Worm (Caenorhabditis elegans) whole organism, young adult: ENCODE data around the gene ubc-21.

Source experiments
- B0261.1 ChIP-seq: sonication (generic microtip); optimal IDR thresholded peaks from 2 replicates; lab custom pipeline; 2016; ENCODE audit warnings: mild to moderate bottlenecking, missing genetic modification characterization, moderate library complexity, missing compliant biosample characterization
- F10E7.11 ChIP-seq: sonication (generic microtip); optimal IDR thresholded peaks from 2 replicates; lab custom pipeline; 2017; ENCODE audit warnings: mild to moderate bottlenecking, missing genetic modification characterization, moderate library complexity, missing compliant biosample characterization
- F37B4.10 ChIP-seq: fragments of 200-800 bp; sonication (Bioruptor generic); IDR thresholded peaks from 2 replicates; pipeline ENCODE4 v1.3.6; 2022; ENCODE audit warnings: missing genetic modification characterization, missing compliant biosample characterization
- F49E8.2 ChIP-seq: sonication (generic microtip); optimal IDR thresholded peaks from 3 replicates; lab custom pipeline; 2017; ENCODE audit warnings: missing genetic modification characterization, mild to moderate bottlenecking, missing compliant biosample characterization, antibody characterized with exemption, moderate library complexity; ENCODE audit not compliant: insufficient read depth
- K12H6.12 ChIP-seq: fragments of 200-800 bp; sonication (Bioruptor generic); optimal IDR thresholded peaks from 2 replicates; lab custom pipeline; 2018; ENCODE audit warnings: mild to moderate bottlenecking, missing genetic modification characterization, missing compliant biosample characterization
- T26A5.8 ChIP-seq: sonication (generic microtip); optimal IDR thresholded peaks from 2 replicates; lab custom pipeline; 2016; ENCODE audit warnings: missing genetic modification characterization, missing compliant biosample characterization
- Y53G8AR.9 ChIP-seq: fragments of 200-800 bp; sonication (Bioruptor generic); conservative IDR thresholded peaks from 2 replicates; pipeline ENCODE4 v1.3.6; 2022; ENCODE audit warnings: missing genetic modification reagents, missing genetic modification characterization, missing compliant biosample characterization
- ama-1 ChIP-seq, 3 experiments: fragments of 150-350 bp in 1 of 3; sonication (generic microtip) in 2 of 3; optimal IDR thresholded peaks; 2 replicates each; lab custom pipeline; 2014 to 2018; ENCODE audit warnings: missing biosample characterization in 2 of 3, missing genetic modification characterization in 2 of 3, missing genetic modification reagents in 2 of 3
- aptf-2 ChIP-seq: fragments of 200-800 bp; sonication (Bioruptor generic); conservative IDR thresholded peaks from 2 replicates; pipeline ENCODE4 v1.3.6; 2022; ENCODE audit warnings: missing genetic modification reagents, missing genetic modification characterization, missing compliant biosample characterization
- atf-7 ChIP-seq: sonication (generic microtip); optimal IDR thresholded peaks from 2 replicates; lab custom pipeline; 2017; ENCODE audit warnings: mild to moderate bottlenecking, missing genetic modification characterization, missing compliant biosample characterization
- bed-2 ChIP-seq: fragments of 200-800 bp; sonication (Bioruptor generic); IDR thresholded peaks from 2 replicates; pipeline ENCODE4 v1.3.6; 2022; ENCODE audit warnings: missing genetic modification reagents, missing genetic modification characterization, missing compliant biosample characterization
- ceh-40 ChIP-seq: fragments of 200-800 bp; sonication (Bioruptor generic); IDR thresholded peaks from 2 replicates; pipeline ENCODE4 v1.3.6; 2022; ENCODE audit warnings: missing genetic modification characterization, missing compliant biosample characterization
- ceh-58 ChIP-seq: fragments of 200-800 bp; sonication (Bioruptor generic); IDR thresholded peaks from 2 replicates; pipeline ENCODE4 v1.3.6; 2022; ENCODE audit warnings: missing genetic modification characterization, missing compliant biosample characterization
- ceh-91 ChIP-seq: fragments of 200-800 bp; sonication (Bioruptor generic); IDR thresholded peaks from 2 replicates; pipeline ENCODE4 v1.3.6; 2022; ENCODE audit warnings: missing genetic modification reagents, missing genetic modification characterization, missing compliant biosample characterization
- dpl-1 ChIP-seq: fragments of 150-350 bp; optimal IDR thresholded peaks from 2 replicates; lab custom pipeline; 2014; ENCODE audit warnings: missing biosample characterization, missing genetic modification reagents, missing genetic modification characterization
- egl-44 ChIP-seq: fragments of 200-800 bp; sonication (Bioruptor generic); IDR thresholded peaks from 2 replicates; pipeline ENCODE4 v1.3.6; 2022; ENCODE audit warnings: missing genetic modification reagents, missing genetic modification characterization, missing compliant biosample characterization
- egrh-3 ChIP-seq: fragments of 200-800 bp; sonication (Bioruptor generic); IDR thresholded peaks from 2 replicates; pipeline ENCODE4 v1.3.6; 2022; ENCODE audit warnings: missing genetic modification reagents, missing genetic modification characterization, missing compliant biosample characterization
- hlh-12 ChIP-seq: sonication (generic microtip); optimal IDR thresholded peaks from 2 replicates; lab custom pipeline; 2016; ENCODE audit warnings: missing genetic modification characterization, missing compliant biosample characterization
- lin-35 ChIP-seq, 3 experiments: fragments of 150-350 bp in 2 of 3; sonication (generic microtip) in 1 of 3; optimal IDR thresholded peaks; 2 replicates each; lab custom pipeline; 2014 to 2018; ENCODE audit warnings: missing biosample characterization in 3 of 3, missing genetic modification characterization in 3 of 3, missing genetic modification reagents in 3 of 3
- lin-40 ChIP-seq: sonication (generic microtip); optimal IDR thresholded peaks from 2 replicates; lab custom pipeline; 2016; ENCODE audit warnings: missing genetic modification characterization, mild to moderate bottlenecking, missing compliant biosample characterization, missing genotype, missing genetic modification reagents
- lin-54 ChIP-seq: fragments of 200-800 bp; sonication (Bioruptor generic); optimal IDR thresholded peaks from 2 replicates; lab custom pipeline; 2018; ENCODE audit warnings: mild to moderate bottlenecking, missing genetic modification characterization, missing compliant biosample characterization
- lir-1 ChIP-seq: fragments of 200-800 bp; sonication (Bioruptor generic); conservative IDR thresholded peaks from 2 replicates; pipeline ENCODE4 v1.3.6; 2022; ENCODE audit warnings: missing genetic modification reagents, missing genetic modification characterization, missing compliant biosample characterization
- lsl-1 ChIP-seq: fragments of 200-800 bp; sonication (Bioruptor generic); optimal IDR thresholded peaks from 2 replicates; lab custom pipeline; 2018; ENCODE audit warnings: mild to moderate bottlenecking, missing genetic modification characterization, moderate library complexity, missing compliant biosample characterization
- mcd-1 ChIP-seq: fragments of 200-800 bp; sonication (Bioruptor generic); IDR thresholded peaks from 2 replicates; pipeline ENCODE4 v1.3.6; 2022; ENCODE audit warnings: missing genetic modification reagents, missing genetic modification characterization, missing compliant biosample characterization
- nfya-1 ChIP-seq: sonication (generic microtip); optimal IDR thresholded peaks from 2 replicates; lab custom pipeline; 2017; ENCODE audit warnings: antibody characterized with exemption, missing compliant biosample characterization, missing genetic modification characterization, borderline replicate concordance; ENCODE audit not compliant: insufficient read depth
- nhr-27 ChIP-seq: fragments of 200-800 bp; sonication (Bioruptor generic); optimal IDR thresholded peaks from 2 replicates; lab custom pipeline; 2018; ENCODE audit warnings: mild to moderate bottlenecking, missing genetic modification characterization, moderate library complexity, missing compliant biosample characterization
- rcor-1 ChIP-seq: fragments of 200-800 bp; sonication (Bioruptor generic); IDR thresholded peaks from 2 replicates; pipeline ENCODE4 v1.3.6; 2022; ENCODE audit warnings: missing genetic modification reagents, missing genetic modification characterization, missing compliant biosample characterization
- sdz-38 ChIP-seq: sonication (generic microtip); optimal IDR thresholded peaks from 2 replicates; lab custom pipeline; 2016; ENCODE audit warnings: missing genotype, missing genetic modification characterization, missing compliant biosample characterization
- snpc-1.3 ChIP-seq: sonication (generic microtip); optimal IDR thresholded peaks from 2 replicates; lab custom pipeline; 2017; ENCODE audit warnings: missing genetic modification characterization, mild to moderate bottlenecking, missing compliant biosample characterization, antibody characterized with exemption, moderate library complexity, missing genotype, missing genetic modification reagents; ENCODE audit not compliant: insufficient read depth
- snpc-3.4 ChIP-seq: sonication (generic microtip); optimal IDR thresholded peaks from 2 replicates; lab custom pipeline; 2017; ENCODE audit warnings: missing genetic modification characterization, mild to moderate bottlenecking, missing compliant biosample characterization, antibody characterized with exemption, moderate library complexity, missing genotype, missing genetic modification reagents
- snpc-4 ChIP-seq, 5 experiments: fragments of 150-350 bp in 1 of 5; sonication (generic microtip) in 4 of 5; optimal IDR thresholded peaks; 2 replicates each; lab custom pipeline; 2014 to 2018; ENCODE audit warnings: missing genetic modification characterization in 5 of 5, missing biosample characterization in 3 of 5, antibody characterized with exemption in 2 of 5, mild to moderate bottlenecking in 2 of 5, missing compliant biosample characterization in 2 of 5, missing genotype in 2 of 5, moderate library complexity in 2 of 5, missing genetic modification reagents in 1 of 5
- tbx-9 ChIP-seq: sonication (generic microtip); optimal IDR thresholded peaks from 2 replicates; lab custom pipeline; 2016; ENCODE audit warnings: borderline replicate concordance, missing genetic modification characterization, inconsistent platforms, missing compliant biosample characterization
- tlf-1 ChIP-seq: fragments of 200-800 bp; sonication (Bioruptor generic); optimal IDR thresholded peaks from 2 replicates; lab custom pipeline; 2018; ENCODE audit warnings: mild to moderate bottlenecking, missing genetic modification characterization, missing compliant biosample characterization
- xnd-1 ChIP-seq: sonication (generic microtip); optimal IDR thresholded peaks from 2 replicates; lab custom pipeline; 2016; ENCODE audit warnings: missing genotype, missing genetic modification reagents, missing genetic modification characterization, missing compliant biosample characterization
- ztf-22 ChIP-seq: fragments of 200-800 bp; sonication (Bioruptor generic); optimal IDR thresholded peaks from 2 replicates; lab custom pipeline; 2018; ENCODE audit warnings: mild to moderate bottlenecking, missing genetic modification characterization, moderate library complexity, missing compliant biosample characterization
- ztf-25 ChIP-seq: fragments of 200-800 bp; sonication (Bioruptor generic); IDR thresholded peaks from 2 replicates; pipeline ENCODE4 v1.3.6; 2022; ENCODE audit warnings: missing genetic modification reagents, missing genetic modification characterization, missing compliant biosample characterization
- ztf-26 ChIP-seq: sonication (generic microtip); optimal IDR thresholded peaks from 2 replicates; lab custom pipeline; 2017; ENCODE audit warnings: missing genetic modification characterization, missing compliant biosample characterization
- ztf-28 ChIP-seq: fragments of 200-800 bp; sonication (Bioruptor generic); IDR thresholded peaks from 2 replicates; pipeline ENCODE4 v1.3.6; 2022; ENCODE audit warnings: missing genetic modification reagents, missing genetic modification characterization, missing compliant biosample characterization

The ubc-21 gene

ce11 chrX:8853524-8853923 is 15.9 kb upstream of the ubc-21 start, which contains the start of gene sprp-4:
sprp-4 (minus strand) TSS chrX:8853624.
- no peak for TF ChIP-seq sdz-38
- TF ChIP-seq nfya-1: no peak
- TF ChIP-seq aptf-2 (GFP tag; lab: Robert Waterston, UW): no peak
- no peak for TF ChIP-seq nhr-27 (tag; lab: Kevin White, UChicago)
- TF ChIP-seq F49E8.2 (tag; lab: Kevin White, UChicago): no peak
- no peak for TF ChIP-seq lin-54 (GFP tag; lab: Kevin White, UChicago)
- TF ChIP-seq ztf-26 (tag; lab: Kevin White, UChicago): no peak
- no peak for TF ChIP-seq snpc-3.4 (tag; lab: Kevin White, UChicago)
- no peak for TF ChIP-seq atf-7 (tag; lab: Kevin White, UChicago)
- TF ChIP-seq egl-44 (GFP tag; lab: Robert Waterston, UW): no peak
- no peak for TF ChIP-seq rcor-1 (GFP tag; lab: Robert Waterston, UW)
- no peak for TF ChIP-seq F37B4.10 (GFP tag; lab: Robert Waterston, UW)
- TF ChIP-seq hlh-12: no peak
- no peak for TF ChIP-seq mcd-1 (GFP tag; lab: Robert Waterston, UW)
- TF ChIP-seq ztf-22 (GFP tag; lab: Kevin White, UChicago): no peak
- no peak for TF ChIP-seq xnd-1

- TF ChIP-seq ceh-58 (no peak), egl-44 (GFP tag; lab: Robert Waterston, UW) (no peak), lir-1 (GFP tag; lab: Robert Waterston, UW) (no peak), lsl-1 (GFP tag; lab: Kevin White, UChicago) (no peak), tbx-9 (no peak), ztf-28 (no peak), bed-2 (GFP tag; lab: Robert Waterston, UW) (no peak)
Measured at ce11 chrX:8854409-8854808, 15.0 kb upstream of the ubc-21 start.

ce11 chrX:8857904-8858612 is 11.4 kb upstream of the ubc-21 start, which contains the start of gene C06E2.5:
C06E2.5 (minus strand) TSS chrX:8857954.
- TF ChIP-seq snpc-4 (GFP tag; optimal IDR thresholded peaks at IDR 0.05; lab: Kevin White, UChicago) (no peak), snpc-4 (tag; optimal IDR thresholded peaks at IDR 0.05; lab: Kevin White, UChicago) (no peak), egrh-3 (no peak), T26A5.8 (tag; lab: Kevin White, UChicago) (no peak), dpl-1 (no peak), ztf-25 (GFP tag; lab: Robert Waterston, UW) (no peak), K12H6.12 (tag; lab: Kevin White, UChicago) (no peak), hlh-12 (no peak), F10E7.11 (tag; lab: Kevin White, UChicago) (no peak), snpc-1.3 (tag; lab: Kevin White, UChicago) (no peak), ceh-91 (GFP tag; lab: Robert Waterston, UW) (no peak), lin-40 (no peak), ama-1 (optimal IDR thresholded peaks at IDR 0.05; lab: Kevin White, UChicago) (no peak), ama-1 (GFP tag; optimal IDR thresholded peaks at IDR 0.05; lab: Kevin White, UChicago) (no peak), B0261.1 (no peak), lir-1 (GFP tag; lab: Robert Waterston, UW) (no peak), ceh-40 (GFP tag; lab: Robert Waterston, UW) (no peak), lin-35 (GFP tag; optimal IDR thresholded peaks at IDR 0.05; lab: Kevin White, UChicago) (no peak), tlf-1 (GFP tag; lab: Kevin White, UChicago) (no peak), Y53G8AR.9 (GFP tag; lab: Robert Waterston, UW) (no peak)
- TF ChIP-seq, all 124 proteins: peak for 0
